Fruit fly (Drosophila melanogaster) whole organism, prepupa: ENCODE results near the gene CG12538.
A peak's percentile ranks its signal among the peaks of the same experiment; 100 is the strongest.

Experiments
- Blimp-1 ChIP-seq: fragments of 200-800 bp; sonication (Bioruptor generic); optimal IDR thresholded peaks from 3 replicates; lab custom pipeline; 2017; ENCODE audit warnings: missing biosample characterization, missing genetic modification characterization, mild to moderate bottlenecking, moderate library complexity, missing genetic modification reagents
- CG10631 ChIP-seq: fragments of 200-800 bp; sonication (Bioruptor generic); optimal IDR thresholded peaks from 2 replicates; lab custom pipeline; 2016; ENCODE audit warnings: missing biosample characterization, missing genetic modification characterization
- CG11294 ChIP-seq: fragments of 200-800 bp; sonication (Bioruptor generic); IDR thresholded peaks from 2 replicates; pipeline ENCODE4 v1.3.6; 2022; ENCODE audit warnings: missing biosample characterization, missing genetic modification characterization
- CG11762 ChIP-seq: fragments of 200-800 bp; sonication (Bioruptor generic); optimal IDR thresholded peaks from 3 replicates; lab custom pipeline; 2016; ENCODE audit warnings: missing biosample characterization, missing genetic modification characterization; ENCODE audit not compliant: insufficient read depth
- CG16779 ChIP-seq: fragments of 200-800 bp; sonication (Bioruptor generic); optimal IDR thresholded peaks from 3 replicates; lab custom pipeline; 2017; ENCODE audit warnings: missing biosample characterization, mild to moderate bottlenecking, missing genetic modification characterization
- CG3032 ChIP-seq: fragments of 200-800 bp; optimal IDR thresholded peaks from 2 replicates; lab custom pipeline; 2019; ENCODE audit warnings: missing biosample characterization, mild to moderate bottlenecking, missing genetic modification characterization, moderate library complexity
- CG31627 ChIP-seq: fragments of 200-800 bp; sonication (Bioruptor generic); optimal IDR thresholded peaks from 3 replicates; lab custom pipeline; 2016; ENCODE audit warnings: missing biosample characterization, missing genetic modification characterization
- CG32006 ChIP-seq: fragments of 200-800 bp; sonication (Bioruptor generic); optimal IDR thresholded peaks from 3 replicates; lab custom pipeline; 2017; ENCODE audit warnings: missing biosample characterization, mild to moderate bottlenecking, missing genetic modification characterization
- CG3919 ChIP-seq: fragments of 200-800 bp; sonication (Bioruptor generic); optimal IDR thresholded peaks from 3 replicates; lab custom pipeline; 2016; ENCODE audit warnings: missing biosample characterization, missing genetic modification characterization
- CG4318 ChIP-seq: fragments of 200-800 bp; sonication (Bioruptor generic); optimal IDR thresholded peaks from 3 replicates; lab custom pipeline; 2017; ENCODE audit warnings: missing biosample characterization, mild to moderate bottlenecking, missing genetic modification characterization
- CG6163 ChIP-seq: fragments of 200-800 bp; sonication (Bioruptor generic); IDR thresholded peaks from 3 replicates; pipeline ENCODE4 v1.3.6; 2022; ENCODE audit warnings: missing biosample characterization, missing genetic modification characterization
- CG6276 ChIP-seq: fragments of 200-800 bp; sonication (Bioruptor generic); optimal IDR thresholded peaks from 2 replicates; lab custom pipeline; 2017; ENCODE audit warnings: missing biosample characterization, mild to moderate bottlenecking, missing genetic modification characterization
- CG6792 ChIP-seq: fragments of 200-800 bp; sonication (Bioruptor generic); optimal IDR thresholded peaks from 3 replicates; lab custom pipeline; 2016; ENCODE audit warnings: missing biosample characterization, missing genetic modification characterization
- CG6854 ChIP-seq: fragments of 200-800 bp; sonication (Bioruptor generic); optimal IDR thresholded peaks from 2 replicates; lab custom pipeline; 2017; ENCODE audit warnings: missing biosample characterization, mild to moderate bottlenecking, missing genetic modification characterization
- CG7368 ChIP-seq: fragments of 200-800 bp; sonication (Bioruptor generic); optimal IDR thresholded peaks from 3 replicates; lab custom pipeline; 2016; ENCODE audit warnings: missing biosample characterization, missing genetic modification characterization
- CG8119 ChIP-seq: fragments of 200-800 bp; sonication (Bioruptor generic); IDR thresholded peaks from 3 replicates; pipeline ENCODE4 v1.3.6; 2022; ENCODE audit warnings: missing biosample characterization, missing genetic modification characterization
- CG8319 ChIP-seq: fragments of 200-800 bp; sonication (Bioruptor generic); optimal IDR thresholded peaks from 3 replicates; lab custom pipeline; 2016; ENCODE audit warnings: missing biosample characterization, missing genetic modification characterization
- CG8632 ChIP-seq: fragments of 200-800 bp; sonication (Bioruptor generic); optimal IDR thresholded peaks from 3 replicates; lab custom pipeline; 2016; ENCODE audit warnings: missing biosample characterization, missing genetic modification characterization
- CG9139 ChIP-seq: fragments of 200-800 bp; sonication (Bioruptor generic); optimal IDR thresholded peaks from 3 replicates; lab custom pipeline; 2017; ENCODE audit warnings: missing biosample characterization, mild to moderate bottlenecking, missing genetic modification characterization
- Eip78C ChIP-seq: fragments of 200-800 bp; sonication (Bioruptor generic); peaks from one replicate; lab custom pipeline; 2016; ENCODE audit warnings: missing biosample characterization, missing genetic modification characterization
- Ets21C ChIP-seq: fragments of 200-800 bp; sonication (Bioruptor generic); optimal IDR thresholded peaks from 3 replicates; lab custom pipeline; 2016; ENCODE audit warnings: missing biosample characterization, missing genetic modification characterization
- Ets96B ChIP-seq: fragments of 200-800 bp; optimal IDR thresholded peaks from 2 replicates; lab custom pipeline; 2019; ENCODE audit warnings: missing biosample characterization, mild to moderate bottlenecking, missing genetic modification characterization, moderate library complexity
- Gug ChIP-seq: fragments of 200-800 bp; sonication (Bioruptor generic); IDR thresholded peaks from 2 replicates; pipeline ENCODE4 v1.3.6; 2022; ENCODE audit warnings: missing biosample characterization, missing genetic modification characterization
- Hr38 ChIP-seq: sonication (Bioruptor generic); optimal IDR thresholded peaks from 2 replicates; lab custom pipeline; 2016; ENCODE audit warnings: missing biosample characterization, missing genetic modification characterization
- Hr39 ChIP-seq: fragments of 200-800 bp; sonication (Bioruptor generic); optimal IDR thresholded peaks from 2 replicates; lab custom pipeline; 2016; ENCODE audit warnings: missing biosample characterization, missing genetic modification characterization
- Hr4 ChIP-seq: fragments of 200-800 bp; sonication (Bioruptor generic); optimal IDR thresholded peaks from 3 replicates; lab custom pipeline; 2016; ENCODE audit warnings: missing biosample characterization, missing genetic modification characterization
- OdsH ChIP-seq: fragments of 200-800 bp; sonication (Bioruptor generic); optimal IDR thresholded peaks from 3 replicates; lab custom pipeline; 2016; ENCODE audit warnings: missing biosample characterization, missing genetic modification characterization
- Smox ChIP-seq: fragments of 200-800 bp; sonication (Bioruptor generic); optimal IDR thresholded peaks from 3 replicates; lab custom pipeline; 2016; ENCODE audit warnings: missing biosample characterization, missing genetic modification characterization
- Sox102F ChIP-seq: fragments of 200-800 bp; sonication (Bioruptor generic); optimal IDR thresholded peaks from 2 replicates; lab custom pipeline; 2016; ENCODE audit warnings: missing biosample characterization, mild to moderate bottlenecking, missing genetic modification characterization
- Sox15 ChIP-seq: fragments of 200-800 bp; sonication (Bioruptor generic); optimal IDR thresholded peaks from 3 replicates; lab custom pipeline; 2016; ENCODE audit warnings: missing biosample characterization, missing genetic modification characterization
- cyc ChIP-seq: fragments of 200-800 bp; sonication (Bioruptor generic); optimal IDR thresholded peaks from 3 replicates; lab custom pipeline; 2016; ENCODE audit warnings: missing biosample characterization, missing genetic modification characterization
- dsx ChIP-seq: fragments of 200-800 bp; optimal IDR thresholded peaks from 3 replicates; lab custom pipeline; 2019; ENCODE audit warnings: missing biosample characterization, mild to moderate bottlenecking, missing genetic modification characterization, moderate library complexity; ENCODE audit not compliant: poor library complexity, severe bottlenecking
- fd59A ChIP-seq: fragments of 200-800 bp; sonication (Bioruptor generic); optimal IDR thresholded peaks from 2 replicates; lab custom pipeline; 2017; ENCODE audit warnings: missing biosample characterization, mild to moderate bottlenecking, missing genetic modification characterization, missing genetic modification reagents
- fkh ChIP-seq: fragments of 200-800 bp; sonication (Bioruptor generic); optimal IDR thresholded peaks from 3 replicates; lab custom pipeline; 2017; ENCODE audit warnings: missing biosample characterization, mild to moderate bottlenecking, missing genetic modification characterization, moderate library complexity
- net ChIP-seq: fragments of 200-800 bp; sonication (Bioruptor generic); optimal IDR thresholded peaks from 3 replicates; lab custom pipeline; 2016; ENCODE audit warnings: missing biosample characterization, missing genetic modification characterization
- spab ChIP-seq: fragments of 200-800 bp; sonication (Bioruptor generic); optimal IDR thresholded peaks from 2 replicates; lab custom pipeline; 2017; ENCODE audit warnings: missing biosample characterization, mild to moderate bottlenecking, missing genetic modification characterization, missing genetic modification reagents
- ss ChIP-seq, 2 experiments: fragments of 200-800 bp; sonication (Bioruptor generic); optimal IDR thresholded peaks; 2 replicates in 1 of 2; 3 replicates in 1 of 2; lab custom pipeline; 2017 to 2018; ENCODE audit warnings: mild to moderate bottlenecking in 2 of 2, missing biosample characterization in 2 of 2, missing genetic modification characterization in 2 of 2, moderate library complexity in 1 of 2
- svp ChIP-seq: fragments of 200-800 bp; sonication (Bioruptor generic); peaks from one replicate; lab custom pipeline; 2016; ENCODE audit warnings: missing biosample characterization, missing genetic modification characterization
- topi ChIP-seq: fragments of 200-800 bp; sonication (Bioruptor generic); optimal IDR thresholded peaks from 3 replicates; lab custom pipeline; 2016; ENCODE audit warnings: missing biosample characterization, missing genetic modification characterization
- vri ChIP-seq: fragments of 200-800 bp; sonication (Bioruptor generic); optimal IDR thresholded peaks from 3 replicates; lab custom pipeline; 2016; ENCODE audit warnings: missing biosample characterization, mild to moderate bottlenecking, missing genetic modification characterization

CG12538 gene

dm6 chr3R:13549515-13549914, 26.2 kb upstream of the CG12538 start (continued):
- TF ChIP-seq CG31627 (GFP tag; lab: Kevin White, UChicago) (peak; percentile 21), Blimp-1 (GFP tag; lab: Kevin White, UChicago) (no peak), vri (no peak), CG6792 (peak; percentile 9), Hr38 (GFP tag; lab: Kevin White, UChicago) (no peak), CG3032 (tag; lab: Kevin White, UChicago) (peak; percentile 16), spab (GFP tag; lab: Kevin White, UChicago) (no peak), OdsH (peak; percentile 48), CG11294 (no peak), CG16779 (tag; lab: Kevin White, UChicago) (no peak), CG4318 (GFP tag; lab: Kevin White, UChicago) (peak; percentile 48), Hr4 (GFP tag; lab: Kevin White, UChicago) (peak; percentile 63), CG8632 (peak; percentile 16), Eip78C (GFP tag; lab: Kevin White, UChicago) (peak; percentile 72), CG10631 (GFP tag; lab: Kevin White, UChicago) (peak; percentile 39), CG9139 (GFP tag; lab: Kevin White, UChicago) (no peak), net (GFP tag; lab: Kevin White, UChicago) (peak; percentile 4), CG8319 (GFP tag; lab: Kevin White, UChicago) (no peak), topi (GFP tag; lab: Kevin White, UChicago) (peak; percentile 31), ss (GFP tag; optimal IDR thresholded peaks at IDR 0.05; lab: Kevin White, UChicago) (no peak), fkh (no peak), CG6163 (GFP tag; lab: Robert Waterston, UW) (no peak), svp (GFP tag; lab: Kevin White, UChicago) (peak; percentile 57), fd59A (GFP tag; lab: Kevin White, UChicago) (peak; percentile 9), Ets96B (tag; lab: Kevin White, UChicago) (peak; percentile 41), Sox15 (GFP tag; lab: Kevin White, UChicago) (no peak), CG6854 (no peak), CG11762 (GFP tag; lab: Kevin White, UChicago) (peak; percentile 1), CG6276 (GFP tag; lab: Kevin White, UChicago) (peak; percentile 13), CG3919 (GFP tag; lab: Kevin White, UChicago) (peak; percentile 20), Gug (GFP tag; lab: Robert Waterston, UW) (no peak), dsx (GFP tag; lab: Kevin White, UChicago) (peak; percentile 15), CG8119 (GFP tag; lab: Robert Waterston, UW) (peak; percentile 51; the same call in 2 of the 3 replicates), cyc (GFP tag; lab: Kevin White, UChicago) (peak; percentile 13), Smox (GFP tag; lab: Kevin White, UChicago) (peak; percentile 23), CG7368 (no peak), Hr39 (GFP tag; lab: Kevin White, UChicago) (peak; percentile 30)

DNA sequence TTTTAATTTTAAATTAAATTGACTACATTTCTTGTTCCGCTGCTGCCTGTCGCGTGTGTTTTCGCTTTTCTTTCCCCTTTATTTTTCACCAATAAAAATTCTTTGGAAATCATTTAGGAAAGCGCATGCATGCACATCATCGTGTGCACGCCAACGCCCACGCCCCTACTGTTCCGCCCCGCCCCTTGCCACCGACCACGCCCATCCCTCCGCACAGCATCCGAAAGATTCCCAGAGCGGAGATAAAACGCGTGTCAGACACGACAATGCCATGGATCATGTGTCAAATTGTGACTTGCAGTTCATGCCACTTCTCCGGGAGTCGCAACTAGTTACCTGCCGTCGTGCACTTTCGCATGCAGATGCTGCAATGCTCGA, 25.1 kb upstream of the CG12538 start:
- TF ChIP-seq CG10631 (GFP tag; lab: Kevin White, UChicago) = no peak
- peak; percentile 22 for TF ChIP-seq Eip78C (GFP tag; lab: Kevin White, UChicago)
- TF ChIP-seq CG32006 = peak; percentile 7
- TF ChIP-seq, all 60 proteins: peak for 2

DNA sequence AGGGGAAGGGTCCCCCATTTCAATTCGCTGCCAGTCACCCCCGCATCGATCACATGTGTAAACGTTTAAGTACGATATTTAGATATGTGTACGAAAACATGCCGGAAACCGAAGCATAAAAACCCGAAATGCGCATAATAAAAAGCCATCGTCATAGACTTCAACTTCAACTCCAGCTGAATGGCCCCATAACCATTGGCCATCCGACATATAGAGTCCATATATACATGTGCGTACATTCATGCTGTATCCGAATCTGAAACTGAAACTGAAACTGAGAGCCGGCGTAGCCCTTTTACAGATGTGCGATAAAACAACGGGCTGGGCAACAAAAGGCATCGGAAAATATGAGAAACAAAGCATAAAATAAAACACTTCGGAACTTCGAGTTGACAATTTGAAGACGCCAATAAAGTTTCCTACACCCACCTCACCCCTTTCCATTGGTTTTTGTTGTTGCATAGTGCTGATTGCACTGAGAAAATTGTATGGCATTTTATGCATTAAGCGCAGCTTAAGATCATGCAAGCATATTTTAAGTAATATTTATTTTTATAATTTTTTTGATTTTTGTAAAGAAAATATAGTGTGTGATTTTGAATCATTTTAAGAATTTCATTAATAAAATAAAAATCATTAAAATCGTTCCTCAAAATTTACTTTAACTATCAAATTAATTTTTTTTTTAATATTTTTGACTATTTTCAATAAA, 24.6 kb upstream of the CG12538 start:
- TF ChIP-seq CG4318 (GFP tag; lab: Kevin White, UChicago) (no peak), CG6792 (no peak), CG31627 (GFP tag; lab: Kevin White, UChicago) (no peak), OdsH (no peak), CG6276 (GFP tag; lab: Kevin White, UChicago) (no peak), Sox102F (GFP tag; lab: Kevin White, UChicago) (no peak), vri (no peak), CG10631 (GFP tag; lab: Kevin White, UChicago) (no peak), Eip78C (GFP tag; lab: Kevin White, UChicago) (peak; percentile 58), Ets21C (GFP tag; lab: Kevin White, UChicago) (no peak), Ets96B (tag; lab: Kevin White, UChicago) (no peak), CG32006 (peak; percentile 11)
- TF ChIP-seq, all 60 proteins: peak for 2
